Fruit fly (Drosophila melanogaster) whole organism, embryonic: ENCODE measurements around the gene CG3457.

ENCODE experiments used
- Aef1 ChIP-seq: fragments of 200-800 bp; sonication (Bioruptor generic); IDR thresholded peaks from 3 replicates; pipeline ENCODE4 v1.3.6; 2022; ENCODE audit warnings: missing biosample characterization, missing genetic modification characterization
- Atf6 ChIP-seq: fragments of 200-800 bp; sonication (Bioruptor generic); IDR thresholded peaks from 2 replicates; pipeline ENCODE4 v1.3.6; 2022; ENCODE audit warnings: missing biosample characterization, missing genetic modification characterization
- C15 ChIP-seq: fragments of 200-800 bp; sonication (Bioruptor generic); IDR thresholded peaks from 3 replicates; pipeline ENCODE4 v1.3.6; 2022; ENCODE audit warnings: missing biosample characterization, missing genetic modification characterization
- CG10267 ChIP-seq: fragments of 200-800 bp; sonication (Bioruptor generic); optimal IDR thresholded peaks from 2 replicates; lab custom pipeline; 2018; ENCODE audit warnings: missing biosample characterization, mild to moderate bottlenecking, missing genetic modification characterization, moderate library complexity
- CG12659 ChIP-seq: fragments of 200-800 bp; sonication (Bioruptor generic); optimal IDR thresholded peaks from 3 replicates; lab custom pipeline; 2017; ENCODE audit warnings: mild to moderate bottlenecking, missing biosample characterization, missing genetic modification reagents, missing genetic modification characterization
- CG12942 ChIP-seq: fragments of 200-800 bp; sonication (Bioruptor generic); optimal IDR thresholded peaks from 3 replicates; lab custom pipeline; 2016; ENCODE audit warnings: missing biosample characterization, missing genetic modification characterization
- CG1602 ChIP-seq: fragments of 200-800 bp; sonication (Bioruptor generic); optimal IDR thresholded peaks from 3 replicates; lab custom pipeline; 2016; ENCODE audit warnings: missing biosample characterization, missing genetic modification characterization
- CG16813 ChIP-seq: fragments of 200-800 bp; sonication (Bioruptor generic); IDR thresholded peaks from 3 replicates; pipeline ENCODE4 v1.3.6; 2022; ENCODE audit warnings: missing biosample characterization, missing genetic modification characterization; ENCODE audit not compliant: partially characterized antibody
- CG17802 ChIP-seq: fragments of 200-800 bp; sonication (Bioruptor generic); optimal IDR thresholded peaks from 2 replicates; lab custom pipeline; 2018; ENCODE audit warnings: missing biosample characterization, mild to moderate bottlenecking, missing genetic modification characterization, moderate library complexity
- CG18262 ChIP-seq: fragments of 200-800 bp; optimal IDR thresholded peaks from 3 replicates; lab custom pipeline; 2019; ENCODE audit warnings: missing biosample characterization, mild to moderate bottlenecking, missing genetic modification characterization, moderate library complexity
- CG18764 ChIP-seq: fragments of 200-800 bp; sonication (Bioruptor generic); optimal IDR thresholded peaks from 3 replicates; lab custom pipeline; 2016; ENCODE audit warnings: missing biosample characterization, missing genetic modification characterization
- CG31388 ChIP-seq: fragments of 200-800 bp; sonication (Bioruptor generic); optimal IDR thresholded peaks from 2 replicates; lab custom pipeline; 2016; ENCODE audit warnings: missing biosample characterization, missing genetic modification characterization
- CG3407 ChIP-seq: fragments of 200-800 bp; sonication (Bioruptor generic); optimal IDR thresholded peaks from 2 replicates; lab custom pipeline; 2018; ENCODE audit warnings: missing biosample characterization, mild to moderate bottlenecking, missing genetic modification characterization
- CG7271 ChIP-seq: fragments of 200-800 bp; sonication (Bioruptor generic); optimal IDR thresholded peaks from 2 replicates; lab custom pipeline; 2018; ENCODE audit warnings: missing biosample characterization, mild to moderate bottlenecking, missing genetic modification characterization, moderate library complexity
- CG8290 ChIP-seq, 3 experiments: fragments of 200-800 bp; sonication (Bioruptor generic); optimal IDR thresholded peaks; 2 replicates each; lab custom pipeline; 2016 to 2019; ENCODE audit warnings: missing biosample characterization in 3 of 3, missing genetic modification characterization in 3 of 3, mild to moderate bottlenecking in 2 of 3, moderate library complexity in 1 of 3
- CG8388 ChIP-seq: fragments of 200-800 bp; sonication (Bioruptor generic); optimal IDR thresholded peaks from 2 replicates; lab custom pipeline; 2019; ENCODE audit warnings: missing biosample characterization, mild to moderate bottlenecking, missing genetic modification characterization, moderate library complexity
- CkIIα-i1 ChIP-seq: fragments of 200-800 bp; sonication (Bioruptor generic); IDR thresholded peaks from 2 replicates; pipeline ENCODE4 v1.3.6; 2022; ENCODE audit warnings: missing biosample characterization, missing genetic modification characterization
- Dek ChIP-seq: fragments of 200-800 bp; sonication (Bioruptor generic); optimal IDR thresholded peaks from 3 replicates; lab custom pipeline; 2019; ENCODE audit warnings: missing biosample characterization, mild to moderate bottlenecking, missing genetic modification characterization, moderate library complexity
- Dref ChIP-seq: fragments of 200-800 bp; sonication (Bioruptor generic); IDR thresholded peaks from 2 replicates; pipeline ENCODE4 v1.3.6; 2022; ENCODE audit warnings: missing biosample characterization, missing genetic modification characterization
- ERR ChIP-seq: fragments of 200-800 bp; sonication (Bioruptor generic); optimal IDR thresholded peaks from 2 replicates; lab custom pipeline; 2016; ENCODE audit warnings: missing biosample characterization, missing genetic modification characterization
- Eip74EF ChIP-seq, 2 experiments: fragments of 200-800 bp in 1 of 2; fragments of >200 bp in 1 of 2; sonication (Bioruptor generic) in 1 of 2; optimal IDR thresholded peaks; 2 replicates each; lab custom pipeline; 2017 to 2019; ENCODE audit warnings: missing biosample characterization in 2 of 2, missing genetic modification characterization in 2 of 2, mild to moderate bottlenecking in 1 of 2, moderate library complexity in 1 of 2
- Elba2 ChIP-seq: fragments of 200-800 bp; sonication (Bioruptor generic); optimal IDR thresholded peaks from 3 replicates; lab custom pipeline; 2016; ENCODE audit warnings: missing biosample characterization, missing genetic modification characterization
- Ets97D ChIP-seq: fragments of 200-800 bp; sonication (Bioruptor generic); optimal IDR thresholded peaks from 3 replicates; lab custom pipeline; 2016; ENCODE audit warnings: missing biosample characterization, missing genetic modification characterization
- Fer2 ChIP-seq: fragments of 200-800 bp; sonication (Bioruptor generic); optimal IDR thresholded peaks from 2 replicates; lab custom pipeline; 2018; ENCODE audit warnings: missing biosample characterization, mild to moderate bottlenecking, missing genetic modification characterization, moderate library complexity
- Hand ChIP-seq: fragments of 200-800 bp; sonication (Bioruptor generic); optimal IDR thresholded peaks from 2 replicates; lab custom pipeline; 2017; ENCODE audit warnings: mild to moderate bottlenecking, missing biosample characterization, missing genetic modification reagents, missing genetic modification characterization
- Hr39 ChIP-seq: fragments of >200 bp; optimal IDR thresholded peaks from 2 replicates; lab custom pipeline; 2017
- Jarid2 ChIP-seq: fragments of 200-800 bp; sonication (Bioruptor generic); optimal IDR thresholded peaks from 3 replicates; lab custom pipeline; 2017; ENCODE audit warnings: mild to moderate bottlenecking, missing biosample characterization, missing genetic modification reagents, missing genetic modification characterization
- Opbp ChIP-seq: fragments of 200-800 bp; sonication (Bioruptor generic); IDR thresholded peaks from 3 replicates; pipeline ENCODE4 v1.3.6; 2022; ENCODE audit warnings: missing biosample characterization, missing genetic modification characterization; ENCODE audit not compliant: partially characterized antibody
- PHDP ChIP-seq: fragments of 200-800 bp; sonication (Bioruptor generic); optimal IDR thresholded peaks from 3 replicates; lab custom pipeline; 2018; ENCODE audit warnings: missing biosample characterization, mild to moderate bottlenecking, missing genetic modification characterization, moderate library complexity
- Rfx ChIP-seq: fragments of 200-800 bp; sonication (Bioruptor generic); IDR thresholded peaks from 2 replicates; pipeline ENCODE4 v1.3.6; 2022; ENCODE audit warnings: missing biosample characterization, missing genetic modification characterization
- az2 ChIP-seq: fragments of 200-800 bp; sonication (Bioruptor generic); optimal IDR thresholded peaks from 3 replicates; lab custom pipeline; 2016; ENCODE audit warnings: missing biosample characterization, missing genetic modification characterization
- bab2 ChIP-seq: fragments of 200-800 bp; sonication (Bioruptor generic); optimal IDR thresholded peaks from 2 replicates; lab custom pipeline; 2016; ENCODE audit warnings: missing biosample characterization, missing genetic modification characterization
- bbx ChIP-seq: fragments of 200-800 bp; sonication (Bioruptor generic); IDR thresholded peaks from 2 replicates; pipeline ENCODE4 v1.3.6; 2022; ENCODE audit warnings: missing biosample characterization, missing genetic modification characterization; ENCODE audit not compliant: partially characterized antibody
- chn ChIP-seq: fragments of 200-800 bp; sonication (Bioruptor generic); optimal IDR thresholded peaks from 2 replicates; lab custom pipeline; 2016; ENCODE audit warnings: missing biosample characterization, missing genetic modification characterization
- corto ChIP-seq: fragments of 200-800 bp; sonication (Bioruptor generic); optimal IDR thresholded peaks from 2 replicates; lab custom pipeline; 2016; ENCODE audit warnings: missing biosample characterization, mild to moderate bottlenecking, missing genetic modification characterization, moderate library complexity
- esg ChIP-seq: fragments of 200-800 bp; sonication (Bioruptor generic); conservative IDR thresholded peaks from 2 replicates; pipeline ENCODE4 v1.3.6; 2022; ENCODE audit warnings: missing biosample characterization, missing genetic modification characterization
- fd102C ChIP-seq: fragments of 200-800 bp; sonication (Bioruptor generic); optimal IDR thresholded peaks from 2 replicates; lab custom pipeline; 2018; ENCODE audit warnings: missing biosample characterization, mild to moderate bottlenecking, missing genetic modification characterization, moderate library complexity
- gcm ChIP-seq: fragments of 200-800 bp; sonication (Bioruptor generic); optimal IDR thresholded peaks from 2 replicates; lab custom pipeline; 2019; ENCODE audit warnings: missing biosample characterization, mild to moderate bottlenecking, missing genetic modification characterization, moderate library complexity
- klu ChIP-seq: fragments of 200-800 bp; sonication (Bioruptor generic); IDR thresholded peaks from 2 replicates; pipeline ENCODE4 v1.3.6; 2022; ENCODE audit warnings: missing biosample characterization, missing genetic modification characterization
- lov ChIP-seq, 2 experiments: fragments of 200-800 bp in 1 of 2; fragments of >200 bp in 1 of 2; sonication (Bioruptor generic) in 1 of 2; IDR thresholded peaks in 1 of 2; optimal IDR thresholded peaks in 1 of 2; 2 replicates in 1 of 2; 3 replicates in 1 of 2; pipeline versions ENCODE4 v1.3.6 to Lab custom; 2017 to 2022; ENCODE audit warnings: missing biosample characterization in 1 of 2, missing genetic modification characterization in 1 of 2
- onecut ChIP-seq: fragments of 200-800 bp; sonication (Bioruptor generic); IDR thresholded peaks from 2 replicates; pipeline ENCODE4 v1.3.6; 2022; ENCODE audit warnings: missing biosample characterization, missing genetic modification characterization
- phol ChIP-seq: fragments of 200-800 bp; sonication (Bioruptor generic); optimal IDR thresholded peaks from 3 replicates; lab custom pipeline; 2018; ENCODE audit warnings: missing biosample characterization, mild to moderate bottlenecking, missing genetic modification characterization, moderate library complexity
- pros ChIP-seq: fragments of 200-800 bp; sonication (Bioruptor generic); optimal IDR thresholded peaks from 3 replicates; lab custom pipeline; 2019; ENCODE audit warnings: missing biosample characterization, mild to moderate bottlenecking, missing genetic modification characterization, moderate library complexity
- shn ChIP-seq: fragments of 200-800 bp; sonication (Bioruptor generic); optimal IDR thresholded peaks from 3 replicates; lab custom pipeline; 2016; ENCODE audit warnings: missing biosample characterization, missing genetic modification characterization
- sim ChIP-seq: fragments of 200-800 bp; sonication (Bioruptor generic); IDR thresholded peaks from 2 replicates; pipeline ENCODE4 v1.3.6; 2022; ENCODE audit warnings: missing biosample characterization, missing genetic modification characterization
- sr ChIP-seq: fragments of 200-800 bp; sonication (Bioruptor generic); IDR thresholded peaks from 3 replicates; pipeline ENCODE4 v1.3.6; 2022; ENCODE audit warnings: missing biosample characterization, missing genetic modification characterization
- twi ChIP-seq: fragments of 200-800 bp; optimal IDR thresholded peaks from 2 replicates; lab custom pipeline; 2019; ENCODE audit warnings: missing biosample characterization, mild to moderate bottlenecking, missing genetic modification characterization, moderate library complexity
- z ChIP-seq: fragments of 200-800 bp; sonication (Bioruptor generic); IDR thresholded peaks from 3 replicates; pipeline ENCODE4 v1.3.6; 2022; ENCODE audit warnings: missing biosample characterization, missing genetic modification characterization

Gene CG3457

dm6 chrX:2222181-2222790, 34.7 kb downstream of the CG3457 start, which contains the start of gene Vinc (continued):
- peak; percentile 51 for TF ChIP-seq CG31388 (GFP tag; lab: Kevin White, UChicago)
- peak; percentile 67 for TF ChIP-seq CG12942 (GFP tag; lab: Kevin White, UChicago)
- TF ChIP-seq CG18764 (GFP tag; lab: Kevin White, UChicago), result peak; percentile 78
- 0 out of 2 replicates have a peak, but pooled peaks have one; percentile 46 for TF ChIP-seq CkIIα-i1 (GFP tag; lab: Robert Waterston, UW)
- peak; percentile 85 for TF ChIP-seq Dref (GFP tag; lab: Robert Waterston, UW)
- TF ChIP-seq z (GFP tag; lab: Robert Waterston, UW), result no peak
- TF ChIP-seq az2 (GFP tag; lab: Kevin White, UChicago), result peak; percentile 62
- TF ChIP-seq phol (tag; lab: Kevin White, UChicago), result peak; percentile 87
- TF ChIP-seq chn (GFP tag; lab: Kevin White, UChicago), result peak; percentile 62
- peak; percentile 82 for TF ChIP-seq CG12659 (GFP tag; lab: Kevin White, UChicago)
- TF ChIP-seq Dek, result peak; percentile 83
- no peak for TF ChIP-seq PHDP (tag; lab: Kevin White, UChicago)
- TF ChIP-seq CG1602 (GFP tag; lab: Kevin White, UChicago), result peak; percentile 60
- peak; percentile 94 for TF ChIP-seq Rfx (GFP tag; lab: Robert Waterston, UW)
- peak; percentile 91 for TF ChIP-seq Atf6 (GFP tag; lab: Robert Waterston, UW)
- TF ChIP-seq CG17802 (tag; lab: Kevin White, UChicago), result peak; percentile 68
- TF ChIP-seq CG8388 (GFP tag; lab: Kevin White, UChicago), result peak; percentile 49
- peak; percentile 68 for TF ChIP-seq bbx (GFP tag; lab: Robert Waterston, UW)
- no peak for TF ChIP-seq fd102C
- 0 out of 3 replicates have a peak, but pooled peaks have one; percentile 30 for TF ChIP-seq C15 (GFP tag; lab: Robert Waterston, UW)
- peak; percentile 49; the same call in 2 of the 3 replicates for TF ChIP-seq CG16813 (GFP tag; lab: Robert Waterston, UW)
- peak; percentile 23; the same call in 1 of the 3 replicates for TF ChIP-seq sr (GFP tag; lab: Robert Waterston, UW)
- peak; percentile 5 for TF ChIP-seq CG3407 (GFP tag; lab: Kevin White, UChicago)
- TF ChIP-seq twi (tag; lab: Kevin White, UChicago), result peak; percentile 48
- TF ChIP-seq onecut (GFP tag; lab: Robert Waterston, UW), result peak; percentile 82
- no peak for TF ChIP-seq Hr39 (lab: Kevin White, UChicago)
- TF ChIP-seq Eip74EF (GFP tag; optimal IDR thresholded peaks at IDR 0.05; lab: Kevin White, UChicago), result peak in 1 of 2 experiments; percentile 89
- peak; percentile 83 for TF ChIP-seq shn (GFP tag; lab: Kevin White, UChicago)
- peak; percentile 78 for TF ChIP-seq ERR (GFP tag; lab: Kevin White, UChicago)
- TF ChIP-seq CG10267 (tag; lab: Kevin White, UChicago), result peak; percentile 82
- TF ChIP-seq corto (GFP tag; lab: Kevin White, UChicago), result no peak
- TF ChIP-seq bab2 (GFP tag; lab: Kevin White, UChicago), result peak; percentile 47
- TF ChIP-seq esg (GFP tag; lab: Robert Waterston, UW), result peak; percentile 83
- no peak; the same call in 1 of the 2 replicates for TF ChIP-seq sim (GFP tag; lab: Robert Waterston, UW)
- peak; percentile 87 for TF ChIP-seq Fer2
- TF ChIP-seq Jarid2 (GFP tag; lab: Kevin White, UChicago), result peak; percentile 86
- peak; percentile 65 for TF ChIP-seq Ets97D (GFP tag; lab: Kevin White, UChicago)
- peak; percentile 85 for TF ChIP-seq CG18262 (tag; lab: Kevin White, UChicago)
- peak; percentile 71; the same call in 1 of the 2 replicates for TF ChIP-seq klu
- TF ChIP-seq gcm (GFP tag; lab: Kevin White, UChicago), result peak; percentile 71
- TF ChIP-seq Opbp (GFP tag; lab: Robert Waterston, UW), result peak; percentile 40; the same call in 2 of the 3 replicates
- TF ChIP-seq CG7271 (tag; lab: Kevin White, UChicago), result no peak
- peak; percentile 81 for TF ChIP-seq pros (GFP tag; lab: Kevin White, UChicago)
- peak; percentile 81 for TF ChIP-seq Aef1
- TF ChIP-seq CG8290 (GFP tag; optimal IDR thresholded peaks at IDR 0.05; lab: Kevin White, UChicago), result peak; percentile 57
- TF ChIP-seq CG8290 (tag; optimal IDR thresholded peaks at IDR 0.05; lab: Kevin White, UChicago), result no peak
- peak; percentile 86 for TF ChIP-seq Hand (GFP tag; lab: Kevin White, UChicago)
- no peak for TF ChIP-seq lov (optimal IDR thresholded peaks at IDR 0.05; lab: Kevin White, UChicago)
- TF ChIP-seq lov (GFP tag; IDR thresholded peaks at IDR 0.05; lab: Robert Waterston, UW), result peak; percentile 67; the same call in 1 of the 3 replicates
- no peak for TF ChIP-seq Elba2
